Fruit fly (Drosophila melanogaster) whole organism, embryonic: ENCODE measurements around the gene CG31431.
A peak's percentile ranks its signal among the peaks of the same experiment; 100 is the strongest.

Source experiments
- Atf6 ChIP-seq: fragments of 200-800 bp; sonication (Bioruptor generic); IDR thresholded peaks from 2 replicates; pipeline ENCODE4 v1.3.6; 2022; ENCODE audit warnings: missing biosample characterization, missing genetic modification characterization
- Bdp1 ChIP-seq: fragments of 200-800 bp; sonication (Bioruptor generic); optimal IDR thresholded peaks from 3 replicates; lab custom pipeline; 2016; ENCODE audit warnings: missing biosample characterization, missing genetic modification characterization
- CG12219 ChIP-seq: fragments of 200-800 bp; sonication (Bioruptor generic); optimal IDR thresholded peaks from 3 replicates; lab custom pipeline; 2018; ENCODE audit warnings: missing biosample characterization, mild to moderate bottlenecking, missing genetic modification characterization
- CG14667 ChIP-seq: fragments of 200-800 bp; sonication (Bioruptor generic); IDR thresholded peaks from 2 replicates; pipeline ENCODE4 v1.3.6; 2022; ENCODE audit warnings: missing biosample characterization, missing genetic modification characterization
- CG14860 ChIP-seq: fragments of 200-800 bp; sonication (Bioruptor generic); IDR thresholded peaks from 3 replicates; pipeline ENCODE4 v1.3.6; 2022; ENCODE audit warnings: missing biosample characterization, missing genetic modification characterization; ENCODE audit not compliant: partially characterized antibody
- CG15011 ChIP-seq: fragments of 200-800 bp; sonication (Bioruptor generic); optimal IDR thresholded peaks from 3 replicates; lab custom pipeline; 2018; ENCODE audit warnings: missing biosample characterization, mild to moderate bottlenecking, missing genetic modification characterization
- CG15269 ChIP-seq: fragments of 200-800 bp; sonication (Bioruptor generic); optimal IDR thresholded peaks from 2 replicates; lab custom pipeline; 2018; ENCODE audit warnings: missing biosample characterization, mild to moderate bottlenecking, missing genetic modification characterization, moderate library complexity
- CG16815 ChIP-seq: fragments of 200-800 bp; sonication (Bioruptor generic); optimal IDR thresholded peaks from 3 replicates; lab custom pipeline; 2017; ENCODE audit warnings: missing biosample characterization, mild to moderate bottlenecking, missing genetic modification characterization
- CG17829 ChIP-seq: fragments of 200-800 bp; optimal IDR thresholded peaks from 2 replicates; lab custom pipeline; 2019; ENCODE audit warnings: missing biosample characterization, mild to moderate bottlenecking, missing genetic modification characterization, moderate library complexity
- CG30431 ChIP-seq: fragments of 200-800 bp; sonication (Bioruptor generic); optimal IDR thresholded peaks from 2 replicates; lab custom pipeline; 2017; ENCODE audit warnings: missing biosample characterization, missing genetic modification characterization
- CG31388 ChIP-seq: fragments of 200-800 bp; sonication (Bioruptor generic); optimal IDR thresholded peaks from 2 replicates; lab custom pipeline; 2016; ENCODE audit warnings: missing biosample characterization, missing genetic modification characterization
- CG33213 ChIP-seq: fragments of 200-800 bp; sonication (Bioruptor generic); optimal IDR thresholded peaks from 3 replicates; lab custom pipeline; 2016; ENCODE audit warnings: missing biosample characterization, missing genetic modification characterization
- CG3726 ChIP-seq: fragments of 200-800 bp; sonication (Bioruptor generic); IDR thresholded peaks from 3 replicates; pipeline ENCODE4, ENCODE4 v1.3.6; 2022; ENCODE audit warnings: missing biosample characterization, missing genetic modification characterization
- CG4707 ChIP-seq: fragments of 200-800 bp; sonication (Bioruptor generic); optimal IDR thresholded peaks from 2 replicates; lab custom pipeline; 2018; ENCODE audit warnings: missing biosample characterization, mild to moderate bottlenecking, missing genetic modification characterization, moderate library complexity
- CG6654 ChIP-seq: fragments of 200-800 bp; sonication (Bioruptor generic); optimal IDR thresholded peaks from 2 replicates; lab custom pipeline; 2017; ENCODE audit warnings: missing biosample characterization, mild to moderate bottlenecking, missing genetic modification characterization
- CG8089 ChIP-seq: fragments of 200-800 bp; sonication (Bioruptor generic); optimal IDR thresholded peaks from 3 replicates; lab custom pipeline; 2016; ENCODE audit warnings: missing biosample characterization, missing genetic modification characterization
- CG8281 ChIP-seq: fragments of 200-800 bp; sonication (Bioruptor generic); optimal IDR thresholded peaks from 2 replicates; lab custom pipeline; 2018; ENCODE audit warnings: missing biosample characterization, mild to moderate bottlenecking, missing genetic modification characterization, moderate library complexity
- CG9727 ChIP-seq: fragments of 200-800 bp; sonication (Bioruptor generic); optimal IDR thresholded peaks from 3 replicates; lab custom pipeline; 2017; ENCODE audit warnings: missing biosample characterization, mild to moderate bottlenecking, missing genetic modification characterization
- CG9817 ChIP-seq: fragments of 200-800 bp; sonication (Bioruptor generic); optimal IDR thresholded peaks from 2 replicates; lab custom pipeline; 2018; ENCODE audit warnings: missing biosample characterization, mild to moderate bottlenecking, missing genetic modification characterization, moderate library complexity
- Chrac-16 ChIP-seq: fragments of 200-800 bp; sonication (Bioruptor generic); optimal IDR thresholded peaks from 3 replicates; lab custom pipeline; 2016; ENCODE audit warnings: missing biosample characterization, missing genetic modification characterization
- GATAe ChIP-seq: fragments of 200-800 bp; sonication (Bioruptor generic); conservative IDR thresholded peaks from 2 replicates; pipeline ENCODE4 v1.3.6; 2022; ENCODE audit warnings: missing biosample characterization, missing genetic modification characterization
- Gug ChIP-seq: fragments of 200-800 bp; sonication (Bioruptor generic); IDR thresholded peaks from 4 replicates; pipeline ENCODE4 v1.3.6; 2022; ENCODE audit warnings: missing biosample characterization, missing genetic modification characterization
- HHEX ChIP-seq: fragments of 200-800 bp; sonication (Bioruptor generic); optimal IDR thresholded peaks from 3 replicates; lab custom pipeline; 2017; ENCODE audit warnings: missing biosample characterization, mild to moderate bottlenecking, missing genetic modification characterization, missing genetic modification reagents
- HLH3B ChIP-seq: fragments of 200-800 bp; sonication (Bioruptor generic); IDR thresholded peaks from 2 replicates; pipeline ENCODE4 v1.3.6; 2022; ENCODE audit warnings: missing biosample characterization, missing genetic modification characterization
- MTF-1 ChIP-seq: fragments of 200-800 bp; sonication (Bioruptor generic); optimal IDR thresholded peaks from 2 replicates; lab custom pipeline; 2018; ENCODE audit warnings: missing biosample characterization, mild to moderate bottlenecking, missing genetic modification characterization, borderline replicate concordance
- Meics ChIP-seq: fragments of 200-800 bp; sonication (Bioruptor generic); optimal IDR thresholded peaks from 2 replicates; lab custom pipeline; 2017; ENCODE audit warnings: missing biosample characterization, mild to moderate bottlenecking, missing genetic modification characterization
- Sox102F ChIP-seq: fragments of 200-800 bp; sonication (Bioruptor generic); optimal IDR thresholded peaks from 2 replicates; lab custom pipeline; 2018; ENCODE audit warnings: missing biosample characterization, mild to moderate bottlenecking, missing genetic modification characterization, moderate library complexity
- Ssrp ChIP-seq: fragments of 200-800 bp; sonication (Bioruptor generic); optimal IDR thresholded peaks from 2 replicates; lab custom pipeline; 2018; ENCODE audit warnings: missing biosample characterization, mild to moderate bottlenecking, missing genetic modification characterization, moderate library complexity
- ash1 ChIP-seq: fragments of 200-800 bp; sonication (Bioruptor generic); optimal IDR thresholded peaks from 2 replicates; lab custom pipeline; 2018; ENCODE audit warnings: missing biosample characterization, mild to moderate bottlenecking, missing genetic modification characterization
- br ChIP-seq: fragments of >200 bp; optimal IDR thresholded peaks from 2 replicates; lab custom pipeline; 2017
- cad ChIP-seq: fragments of >200 bp; optimal IDR thresholded peaks from 2 replicates; lab custom pipeline; 2017; ENCODE audit warnings: missing biosample characterization, missing genetic modification characterization
- cas ChIP-seq: fragments of 200-800 bp; sonication (Bioruptor generic); IDR thresholded peaks from 2 replicates; pipeline ENCODE4 v1.3.6; 2022; ENCODE audit warnings: missing biosample characterization, missing genetic modification characterization
- chif ChIP-seq, 2 experiments: fragments of 200-800 bp; sonication (Bioruptor generic); optimal IDR thresholded peaks; 3 replicates each; lab custom pipeline; 2016; ENCODE audit warnings: missing biosample characterization in 2 of 2, missing genetic modification characterization in 2 of 2
- chinmo ChIP-seq: fragments of 200-800 bp; sonication (Bioruptor generic); IDR thresholded peaks from 4 replicates; pipeline ENCODE4 v1.3.6; 2022; ENCODE audit warnings: missing biosample characterization, missing genetic modification characterization; ENCODE audit not compliant: partially characterized antibody
- cwo ChIP-seq: fragments of 200-800 bp; sonication (Bioruptor generic); optimal IDR thresholded peaks from 3 replicates; lab custom pipeline; 2017; ENCODE audit warnings: missing biosample characterization, missing genetic modification characterization, mild to moderate bottlenecking, moderate library complexity, missing genetic modification reagents
- en ChIP-seq: fragments of 200-800 bp; sonication (Bioruptor generic); optimal IDR thresholded peaks from 2 replicates; lab custom pipeline; 2016; ENCODE audit warnings: missing biosample characterization, missing genetic modification characterization
- gcm2 ChIP-seq: fragments of 200-800 bp; sonication (Bioruptor generic); optimal IDR thresholded peaks from 2 replicates; lab custom pipeline; 2016; ENCODE audit warnings: missing biosample characterization, missing genetic modification characterization
- grn ChIP-seq: fragments of 200-800 bp; sonication (Bioruptor generic); optimal IDR thresholded peaks from 3 replicates; lab custom pipeline; 2017; ENCODE audit warnings: missing biosample characterization, missing genetic modification characterization
- gro ChIP-seq: fragments of 200-800 bp; sonication (Bioruptor generic); optimal IDR thresholded peaks from 2 replicates; lab custom pipeline; 2016; ENCODE audit warnings: missing biosample characterization, missing genetic modification characterization
- gt ChIP-seq: fragments of 200-800 bp; sonication (Bioruptor generic); IDR thresholded peaks from 2 replicates; pipeline ENCODE4 v1.3.6; 2022; ENCODE audit warnings: missing biosample characterization, missing genetic modification characterization
- ind ChIP-seq: fragments of 200-800 bp; sonication (Bioruptor generic); optimal IDR thresholded peaks from 3 replicates; lab custom pipeline; 2016; ENCODE audit warnings: missing biosample characterization, missing genetic modification characterization
- psq ChIP-seq: fragments of 200-800 bp; sonication (Bioruptor generic); optimal IDR thresholded peaks from 2 replicates; lab custom pipeline; 2017; ENCODE audit warnings: missing biosample characterization, missing genetic modification characterization
- pzg ChIP-seq: fragments of 200-800 bp; sonication (Bioruptor generic); optimal IDR thresholded peaks from 3 replicates; lab custom pipeline; 2018; ENCODE audit warnings: missing biosample characterization, mild to moderate bottlenecking, missing genetic modification characterization, moderate library complexity
- stc ChIP-seq: fragments of 200-800 bp; sonication (Bioruptor generic); IDR thresholded peaks from 2 replicates; pipeline ENCODE4 v1.3.6; 2022; ENCODE audit warnings: missing biosample characterization, missing genetic modification characterization
- tll ChIP-seq, 2 experiments: fragments of 200-800 bp in 1 of 2; fragments of >200 bp in 1 of 2; sonication (Bioruptor generic) in 1 of 2; optimal IDR thresholded peaks; 2 replicates each; lab custom pipeline; 2017 to 2019; ENCODE audit warnings: missing biosample characterization in 2 of 2, missing genetic modification characterization in 2 of 2, mild to moderate bottlenecking in 1 of 2, moderate library complexity in 1 of 2
- toy ChIP-seq: fragments of 200-800 bp; sonication (Bioruptor generic); IDR thresholded peaks from 2 replicates; pipeline ENCODE4 v1.3.6; 2022; ENCODE audit warnings: missing biosample characterization, missing genetic modification characterization
- ttk ChIP-seq: fragments of 200-800 bp; sonication (Bioruptor generic); IDR thresholded peaks from 2 replicates; pipeline ENCODE4 v2.1.2; 2022; ENCODE audit warnings: missing biosample characterization, missing genetic modification characterization
- vvl ChIP-seq: fragments of 200-800 bp; sonication (Bioruptor generic); IDR thresholded peaks from 2 replicates; pipeline ENCODE4 v1.3.6; 2022; ENCODE audit warnings: missing biosample characterization, missing genetic modification characterization
- wdn ChIP-seq: fragments of 200-800 bp; sonication (Bioruptor generic); IDR thresholded peaks from 2 replicates; pipeline ENCODE4 v1.3.6; 2022; ENCODE audit warnings: missing biosample characterization, missing genetic modification characterization
- zfh1 ChIP-seq: fragments of 200-800 bp; sonication (Bioruptor generic); IDR thresholded peaks from 3 replicates; pipeline ENCODE4 v1.3.6; 2022; ENCODE audit warnings: missing biosample characterization, missing genetic modification characterization

CG31431 gene

dm6 chr3R:21835388-21836200 lies 34.9 kb upstream of the CG31431 start (continued):
- no peak for TF ChIP-seq tll (GFP tag; optimal IDR thresholded peaks at IDR 0.05; lab: Kevin White, UChicago)
- no peak for TF ChIP-seq Gug (GFP tag; lab: Robert Waterston, UW)
- TF ChIP-seq ind (GFP tag; lab: Kevin White, UChicago): no peak
- TF ChIP-seq CG6654 (GFP tag; lab: Kevin White, UChicago): no peak
- no peak for TF ChIP-seq CG15269
- no peak for TF ChIP-seq Bdp1
- TF ChIP-seq CG16815 (GFP tag; lab: Kevin White, UChicago): no peak
- peak; percentile 66 for TF ChIP-seq grn (GFP tag; lab: Kevin White, UChicago)
- no peak for TF ChIP-seq CG33213 (GFP tag; lab: Kevin White, UChicago)
- no peak for TF ChIP-seq en (GFP tag; lab: Kevin White, UChicago)
- TF ChIP-seq gt (GFP tag; lab: Robert Waterston, UW): no peak
- TF ChIP-seq chinmo (GFP tag; lab: Robert Waterston, UW): no peak
- no peak for TF ChIP-seq HHEX (GFP tag; lab: Kevin White, UChicago)
- TF ChIP-seq cas (GFP tag; lab: Robert Waterston, UW): no peak
- no peak for TF ChIP-seq CG15011 (GFP tag; lab: Kevin White, UChicago)
- TF ChIP-seq pzg (GFP tag; lab: Kevin White, UChicago): no peak
- peak; percentile 12; the same call in 1 of the 2 replicates for TF ChIP-seq vvl (GFP tag; lab: Robert Waterston, UW)
- peak in 1 of 2 experiments; percentile 39 for TF ChIP-seq chif (GFP tag; optimal IDR thresholded peaks at IDR 0.05; lab: Kevin White, UChicago)
- TF ChIP-seq gro (GFP tag; lab: Kevin White, UChicago): no peak
- TF ChIP-seq cad (GFP tag; lab: Kevin White, UChicago): no peak
- TF ChIP-seq stc (GFP tag; lab: Robert Waterston, UW): no peak
- TF ChIP-seq zfh1: 0 out of 3 replicates have a peak, but pooled peaks have one; percentile 35
- TF ChIP-seq CG31388 (GFP tag; lab: Kevin White, UChicago): no peak
- peak; percentile 88 for TF ChIP-seq cwo (GFP tag; lab: Kevin White, UChicago)
- TF ChIP-seq HLH3B (GFP tag; lab: Robert Waterston, UW): no peak
- TF ChIP-seq CG14860 (GFP tag; lab: Robert Waterston, UW): peak; percentile 32; the same call in 1 of the 3 replicates
- TF ChIP-seq GATAe (GFP tag; lab: Robert Waterston, UW): no peak
- TF ChIP-seq psq (GFP tag; lab: Kevin White, UChicago): no peak
- TF ChIP-seq CG3726 (GFP tag; lab: Robert Waterston, UW): no peak
- no peak for TF ChIP-seq Ssrp
- TF ChIP-seq CG12219 (GFP tag; lab: Kevin White, UChicago): peak; percentile 9
- TF ChIP-seq MTF-1 (GFP tag; lab: Kevin White, UChicago): no peak
- no peak for TF ChIP-seq Chrac-16 (GFP tag; lab: Kevin White, UChicago)
- TF ChIP-seq Atf6 (GFP tag; lab: Robert Waterston, UW): no peak
- no peak for TF ChIP-seq CG30431 (GFP tag; lab: Kevin White, UChicago)
- TF ChIP-seq CG14667 (GFP tag; lab: Robert Waterston, UW): no peak
- peak; percentile 59 for TF ChIP-seq CG9727 (GFP tag; lab: Kevin White, UChicago)
- no peak for TF ChIP-seq CG9817 (tag; lab: Kevin White, UChicago)
- no peak for TF ChIP-seq CG8281 (tag; lab: Kevin White, UChicago)
- no peak for TF ChIP-seq CG4707 (GFP tag; lab: Kevin White, UChicago)
- TF ChIP-seq CG8089 (GFP tag; lab: Kevin White, UChicago): no peak
- TF ChIP-seq ttk (GFP tag; lab: Robert Waterston, UW): no peak
- TF ChIP-seq br (lab: Kevin White, UChicago): no peak
- TF ChIP-seq Sox102F: no peak
- no peak for TF ChIP-seq toy
- TF ChIP-seq CG17829: no peak
- no peak for TF ChIP-seq Meics
- TF ChIP-seq gcm2 (GFP tag; lab: Kevin White, UChicago): no peak
- TF ChIP-seq ash1 (GFP tag; lab: Kevin White, UChicago): no peak
- TF ChIP-seq wdn (GFP tag; lab: Robert Waterston, UW): no peak
